Worm (Caenorhabditis elegans): ENCODE measurements around the gene lgc-17.

The lgc-17 gene

ce11 chrX:12173989-12174388 is 52.6 kb downstream of the lgc-17 start:
- no peak for TF ChIP-seq scrt-1 (GFP tag; IDR thresholded peaks at IDR 0.05)
- TF ChIP-seq tra-4 (tag; optimal IDR thresholded peaks at IDR 0.05), result no peak
- TF ChIP-seq hnd-1 (tag; optimal IDR thresholded peaks at IDR 0.05), result no peak
- TF ChIP-seq ama-1 (optimal IDR thresholded peaks at IDR 0.05), result no peak
- TF ChIP-seq tbx-37 (GFP tag; conservative IDR thresholded peaks at IDR 0.05), result no peak
- TF ChIP-seq ets-7 (tag; optimal IDR thresholded peaks at IDR 0.05), result no peak
